Worm (Caenorhabditis elegans): Measurements from ENCODE around the gene srh-30.

srh-30 gene

DNA sequence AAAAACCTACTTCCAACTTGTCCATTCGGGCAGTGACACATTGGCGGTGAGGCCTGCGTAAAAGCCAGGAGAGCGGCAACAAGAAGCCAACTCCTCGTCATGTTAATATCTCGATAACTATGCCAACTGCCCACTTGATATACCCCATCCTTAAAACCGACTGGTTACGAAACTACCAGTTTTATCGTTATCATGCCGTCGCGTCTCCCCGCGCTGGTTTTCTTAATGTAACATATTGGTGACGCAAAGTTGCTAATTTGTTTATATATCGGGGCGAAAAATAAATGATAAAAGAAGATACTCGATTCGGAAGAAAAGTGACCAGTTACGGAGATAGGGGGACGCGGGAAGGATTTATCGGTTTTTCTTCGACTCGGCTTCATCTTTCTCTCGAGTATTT is 40.0 kb downstream of the srh-30 start, which contains the start of gene grl-9 (continued):
- TF ChIP-seq madf-8 (GFP tag; conservative IDR thresholded peaks at IDR 0.05), result no peak
- no peak for TF ChIP-seq C17E4.6 (GFP tag; IDR thresholded peaks at IDR 0.05)
- no peak for TF ChIP-seq C06A6.2 (GFP tag; conservative IDR thresholded peaks at IDR 0.05)

- no peak for TF ChIP-seq mxl-1 (tag; optimal IDR thresholded peaks at IDR 0.05)
- no peak for TF ChIP-seq cebp-2 (GFP tag; IDR thresholded peaks at IDR 0.05)
- no peak for TF ChIP-seq tbx-9 (tag; optimal IDR thresholded peaks at IDR 0.05; ENCODE audit: borderline replicate concordance)
- no peak for TF ChIP-seq D2030.7 (GFP tag; IDR thresholded peaks at IDR 0.05)
- TF ChIP-seq F57C9.4 (tag; optimal IDR thresholded peaks at IDR 0.05), result no peak
- TF ChIP-seq Y67H2A.10 (GFP tag; conservative IDR thresholded peaks at IDR 0.05), result no peak
- no peak for TF ChIP-seq lin-54 (GFP tag; optimal IDR thresholded peaks at IDR 0.05)
- no peak for TF ChIP-seq ceh-40 (GFP tag; IDR thresholded peaks at IDR 0.05)
- no peak for TF ChIP-seq madf-8 (GFP tag; conservative IDR thresholded peaks at IDR 0.05)
- no peak for TF ChIP-seq repo-1 (tag; optimal IDR thresholded peaks at IDR 0.05)
Measured at ce11 chrV:6727222-6727621, 44.3 kb downstream of the srh-30 start, which contains the start of gene ZC487.1. Gene ZC487.1 (plus strand): TSS chrV:6727522.

ce11 chrV:6726279-6726678 is 45.3 kb downstream of the srh-30 start:
- TF ChIP-seq die-1 (tag; optimal IDR thresholded peaks at IDR 0.05), result no peak
- no peak for TF ChIP-seq F57C9.4 (tag; optimal IDR thresholded peaks at IDR 0.05)
- no peak for TF ChIP-seq him-1 (tag; optimal IDR thresholded peaks at IDR 0.05)
- no peak for TF ChIP-seq nfyb-1 (GFP tag; IDR thresholded peaks at IDR 0.05)
- no peak for TF ChIP-seq hlh-26 (GFP tag; conservative IDR thresholded peaks at IDR 0.05)
- TF ChIP-seq ama-1 (optimal IDR thresholded peaks at IDR 0.05), result no peak
- no peak for TF ChIP-seq ama-1 (GFP tag; optimal IDR thresholded peaks at IDR 0.05)
- TF ChIP-seq ekl-4 (GFP tag; IDR thresholded peaks at IDR 0.05), result no peak
- TF ChIP-seq B0019.2 (GFP tag; conservative IDR thresholded peaks at IDR 0.05), result no peak
- no peak for TF ChIP-seq mxl-1 (tag; optimal IDR thresholded peaks at IDR 0.05)
- no peak for TF ChIP-seq ceh-91 (GFP tag; IDR thresholded peaks at IDR 0.05)
- no peak for TF ChIP-seq ztf-22 (GFP tag; optimal IDR thresholded peaks at IDR 0.05)
- no peak for TF ChIP-seq B0035.1 (tag; optimal IDR thresholded peaks at IDR 0.05)
- TF ChIP-seq ztf-6 (GFP tag; IDR thresholded peaks at IDR 0.05), result no peak
- TF ChIP-seq F52B5.7 (tag; optimal IDR thresholded peaks at IDR 0.05), result no peak
- TF ChIP-seq snpc-4 (GFP tag; optimal IDR thresholded peaks at IDR 0.05), result no peak
- no peak for TF ChIP-seq snpc-4 (tag; optimal IDR thresholded peaks at IDR 0.05)
- no peak for TF ChIP-seq Y53G8AR.9 (GFP tag; conservative IDR thresholded peaks at IDR 0.05)
- no peak for TF ChIP-seq bed-1 (GFP tag; IDR thresholded peaks at IDR 0.05)

ce11 chrV:6722378-6722777 is 49.2 kb downstream of the srh-30 start, which contains the start of gene ZC487.2:
Gene ZC487.2 (minus strand): TSS chrV:6722478.
- TF ChIP-seq rcor-1 (GFP tag; IDR thresholded peaks at IDR 0.05), result no peak
- TF ChIP-seq ztf-25 (GFP tag; IDR thresholded peaks at IDR 0.05), result no peak
- TF ChIP-seq madf-3 (GFP tag; IDR thresholded peaks at IDR 0.05), result no peak
- no peak for TF ChIP-seq lsy-27 (tag; optimal IDR thresholded peaks at IDR 0.05; ENCODE audit: borderline replicate concordance, insufficient read depth)
- TF ChIP-seq Y67H2A.10 (GFP tag; conservative IDR thresholded peaks at IDR 0.05), result no peak
- TF ChIP-seq mel-28 (tag; optimal IDR thresholded peaks at IDR 0.05; ENCODE audit: borderline replicate concordance), result no peak
